Fruit fly (Drosophila melanogaster) whole organism, embryonic: ENCODE measurements around the gene CG14853.
A peak's percentile ranks its signal among the peaks of the same experiment; 100 is the strongest.

Source experiments
- CG10267 ChIP-seq: fragments of 200-800 bp; sonication (Bioruptor generic); optimal IDR thresholded peaks from 2 replicates; lab custom pipeline; 2018; ENCODE audit warnings: missing biosample characterization, mild to moderate bottlenecking, missing genetic modification characterization, moderate library complexity
- CG10959 ChIP-seq: fragments of 200-800 bp; sonication (Bioruptor generic); IDR thresholded peaks from 2 replicates; pipeline ENCODE4 v1.3.6; 2022; ENCODE audit warnings: missing biosample characterization, missing genetic modification characterization
- CG10979 ChIP-seq: fragments of 200-800 bp; sonication (Bioruptor generic); optimal IDR thresholded peaks from 2 replicates; lab custom pipeline; 2018; ENCODE audit warnings: missing biosample characterization, mild to moderate bottlenecking, missing genetic modification characterization, moderate library complexity
- CG11723 ChIP-seq: fragments of 200-800 bp; sonication (Bioruptor generic); optimal IDR thresholded peaks from 2 replicates; lab custom pipeline; 2017; ENCODE audit warnings: missing biosample characterization, mild to moderate bottlenecking, missing genetic modification characterization
- CG12391 ChIP-seq: fragments of 200-800 bp; sonication (Bioruptor generic); optimal IDR thresholded peaks from 3 replicates; lab custom pipeline; 2018; ENCODE audit warnings: missing biosample characterization, mild to moderate bottlenecking, missing genetic modification characterization, moderate library complexity
- CG13775 ChIP-seq: fragments of 200-800 bp; sonication (Bioruptor generic); optimal IDR thresholded peaks from 3 replicates; lab custom pipeline; 2017; ENCODE audit warnings: missing biosample characterization, mild to moderate bottlenecking, missing genetic modification characterization
- CG14050 ChIP-seq: fragments of 200-800 bp; sonication (Bioruptor generic); IDR thresholded peaks from 3 replicates; pipeline ENCODE4 v1.3.6; 2022; ENCODE audit warnings: missing biosample characterization, missing genetic modification characterization
- CG15479 ChIP-seq: fragments of 200-800 bp; sonication (Bioruptor generic); optimal IDR thresholded peaks from 3 replicates; lab custom pipeline; 2019; ENCODE audit warnings: missing biosample characterization, mild to moderate bottlenecking, missing genetic modification characterization, moderate library complexity
- CG15696 ChIP-seq: fragments of 200-800 bp; sonication (Bioruptor generic); optimal IDR thresholded peaks from 2 replicates; lab custom pipeline; 2019; ENCODE audit warnings: missing biosample characterization, mild to moderate bottlenecking, missing genetic modification characterization, moderate library complexity
- CG1602 ChIP-seq: fragments of 200-800 bp; sonication (Bioruptor generic); optimal IDR thresholded peaks from 3 replicates; lab custom pipeline; 2016; ENCODE audit warnings: missing biosample characterization, missing genetic modification characterization
- CG17361 ChIP-seq: fragments of 200-800 bp; sonication (Bioruptor generic); IDR thresholded peaks from 3 replicates; pipeline ENCODE4 v1.3.6; 2022; ENCODE audit warnings: missing biosample characterization, missing genetic modification characterization
- CG17829 ChIP-seq: fragments of 200-800 bp; optimal IDR thresholded peaks from 2 replicates; lab custom pipeline; 2019; ENCODE audit warnings: missing biosample characterization, mild to moderate bottlenecking, missing genetic modification characterization, moderate library complexity
- CG18262 ChIP-seq: fragments of 200-800 bp; optimal IDR thresholded peaks from 3 replicates; lab custom pipeline; 2019; ENCODE audit warnings: missing biosample characterization, mild to moderate bottlenecking, missing genetic modification characterization, moderate library complexity
- CG30403 ChIP-seq: fragments of 200-800 bp; sonication (Bioruptor generic); optimal IDR thresholded peaks from 3 replicates; lab custom pipeline; 2016; ENCODE audit warnings: missing biosample characterization, missing genetic modification characterization
- CG33557 ChIP-seq: fragments of 200-800 bp; sonication (Bioruptor generic); optimal IDR thresholded peaks from 2 replicates; lab custom pipeline; 2019; ENCODE audit warnings: missing biosample characterization, mild to moderate bottlenecking, missing genetic modification characterization, moderate library complexity
- CG4404 ChIP-seq: fragments of 200-800 bp; sonication (Bioruptor generic); IDR thresholded peaks from 2 replicates; pipeline ENCODE4 v1.3.6; 2022; ENCODE audit warnings: missing biosample characterization, missing genetic modification characterization
- CG8388 ChIP-seq: fragments of 200-800 bp; sonication (Bioruptor generic); optimal IDR thresholded peaks from 2 replicates; lab custom pipeline; 2019; ENCODE audit warnings: missing biosample characterization, mild to moderate bottlenecking, missing genetic modification characterization, moderate library complexity
- CG8765 ChIP-seq: fragments of 200-800 bp; sonication (Bioruptor generic); IDR thresholded peaks from 2 replicates; pipeline ENCODE4 v1.3.6; 2022; ENCODE audit warnings: missing biosample characterization, missing genetic modification characterization
- CG9727 ChIP-seq: fragments of 200-800 bp; sonication (Bioruptor generic); optimal IDR thresholded peaks from 3 replicates; lab custom pipeline; 2017; ENCODE audit warnings: missing biosample characterization, mild to moderate bottlenecking, missing genetic modification characterization
- Chrac-16 ChIP-seq: fragments of 200-800 bp; sonication (Bioruptor generic); optimal IDR thresholded peaks from 3 replicates; lab custom pipeline; 2016; ENCODE audit warnings: missing biosample characterization, missing genetic modification characterization
- CoRest ChIP-seq: fragments of 200-800 bp; sonication (Bioruptor generic); optimal IDR thresholded peaks from 3 replicates; lab custom pipeline; 2018; ENCODE audit warnings: missing biosample characterization, mild to moderate bottlenecking, missing genetic modification characterization, moderate library complexity
- HmgZ ChIP-seq: fragments of 200-800 bp; sonication (Bioruptor generic); optimal IDR thresholded peaks from 2 replicates; lab custom pipeline; 2018; ENCODE audit warnings: missing biosample characterization, mild to moderate bottlenecking, missing genetic modification characterization
- Hmx ChIP-seq: fragments of 200-800 bp; sonication (Bioruptor generic); optimal IDR thresholded peaks from 2 replicates; lab custom pipeline; 2016; ENCODE audit warnings: missing biosample characterization, missing genetic modification characterization
- Hr51 ChIP-seq, 2 experiments: fragments of 200-800 bp; sonication (Bioruptor generic); optimal IDR thresholded peaks; 2 replicates in 1 of 2; 3 replicates in 1 of 2; lab custom pipeline; 2016 to 2018; ENCODE audit warnings: missing biosample characterization in 2 of 2, missing genetic modification characterization in 2 of 2, mild to moderate bottlenecking in 1 of 2, moderate library complexity in 1 of 2
- NfI ChIP-seq: fragments of 200-800 bp; sonication (Bioruptor generic); optimal IDR thresholded peaks from 3 replicates; lab custom pipeline; 2018; ENCODE audit warnings: missing biosample characterization, mild to moderate bottlenecking, missing genetic modification characterization, moderate library complexity
- Pdp1 ChIP-seq, 2 experiments: fragments of 200-800 bp; sonication (Bioruptor generic); optimal IDR thresholded peaks; 3 replicates each; lab custom pipeline; 2016; ENCODE audit warnings: missing biosample characterization in 2 of 2, missing genetic modification characterization in 2 of 2, mild to moderate bottlenecking in 1 of 2, moderate library complexity in 1 of 2
- Rx ChIP-seq: fragments of 200-800 bp; sonication (Bioruptor generic); IDR thresholded peaks from 2 replicates; pipeline ENCODE4 v1.3.6; 2022; ENCODE audit warnings: missing biosample characterization, missing genetic modification characterization
- Six4 ChIP-seq: fragments of 200-800 bp; sonication (Bioruptor generic); optimal IDR thresholded peaks from 2 replicates; lab custom pipeline; 2016; ENCODE audit warnings: missing biosample characterization, missing genetic modification characterization
- Sox100B ChIP-seq: fragments of 200-800 bp; sonication (Bioruptor generic); optimal IDR thresholded peaks from 3 replicates; lab custom pipeline; 2018; ENCODE audit warnings: missing biosample characterization, mild to moderate bottlenecking, missing genetic modification characterization
- Ssrp ChIP-seq: fragments of 200-800 bp; sonication (Bioruptor generic); optimal IDR thresholded peaks from 2 replicates; lab custom pipeline; 2018; ENCODE audit warnings: missing biosample characterization, mild to moderate bottlenecking, missing genetic modification characterization, moderate library complexity
- Xrp1 ChIP-seq: fragments of 200-800 bp; sonication (Bioruptor generic); IDR thresholded peaks from 2 replicates; pipeline ENCODE4 v1.3.6; 2022; ENCODE audit warnings: missing biosample characterization, missing genetic modification characterization
- bab2 ChIP-seq: fragments of 200-800 bp; sonication (Bioruptor generic); optimal IDR thresholded peaks from 2 replicates; lab custom pipeline; 2016; ENCODE audit warnings: missing biosample characterization, missing genetic modification characterization
- bsh ChIP-seq, 2 experiments: fragments of 200-800 bp; sonication (Bioruptor generic); optimal IDR thresholded peaks; 2 replicates each; lab custom pipeline; 2017 to 2018; ENCODE audit warnings: mild to moderate bottlenecking in 2 of 2, missing biosample characterization in 2 of 2, missing genetic modification characterization in 2 of 2, moderate library complexity in 1 of 2
- cad ChIP-seq: fragments of >200 bp; optimal IDR thresholded peaks from 2 replicates; lab custom pipeline; 2017; ENCODE audit warnings: missing biosample characterization, missing genetic modification characterization
- corto ChIP-seq: fragments of 200-800 bp; sonication (Bioruptor generic); optimal IDR thresholded peaks from 2 replicates; lab custom pipeline; 2016; ENCODE audit warnings: missing biosample characterization, mild to moderate bottlenecking, missing genetic modification characterization, moderate library complexity
- crc ChIP-seq: fragments of 200-800 bp; sonication (Bioruptor generic); optimal IDR thresholded peaks from 2 replicates; lab custom pipeline; 2016; ENCODE audit warnings: missing biosample characterization, missing genetic modification characterization
- dmrt11E ChIP-seq: fragments of 200-800 bp; sonication (Bioruptor generic); optimal IDR thresholded peaks from 3 replicates; lab custom pipeline; 2018; ENCODE audit warnings: missing biosample characterization, mild to moderate bottlenecking, missing genetic modification characterization, moderate library complexity
- gem ChIP-seq: fragments of 200-800 bp; sonication (Bioruptor generic); optimal IDR thresholded peaks from 2 replicates; lab custom pipeline; 2019; ENCODE audit warnings: missing biosample characterization, mild to moderate bottlenecking, missing genetic modification characterization, moderate library complexity
- grau ChIP-seq: fragments of 200-800 bp; optimal IDR thresholded peaks from 3 replicates; lab custom pipeline; 2019; ENCODE audit warnings: missing biosample characterization, mild to moderate bottlenecking, missing genetic modification characterization, moderate library complexity
- jumu ChIP-seq: fragments of 200-800 bp; sonication (Bioruptor generic); optimal IDR thresholded peaks from 3 replicates; lab custom pipeline; 2016; ENCODE audit warnings: missing biosample characterization, missing genetic modification characterization
- lab ChIP-seq: fragments of 200-800 bp; sonication (Bioruptor generic); optimal IDR thresholded peaks from 3 replicates; lab custom pipeline; 2017; ENCODE audit warnings: missing biosample characterization, missing genetic modification characterization, mild to moderate bottlenecking, moderate library complexity, missing genetic modification reagents
- lola ChIP-seq, 3 experiments: fragments of >200 bp in 2 of 3; fragments of 200-800 bp in 1 of 3; sonication (Bioruptor generic) in 1 of 3; optimal IDR thresholded peaks; 2 replicates each; lab custom pipeline; 2017 to 2019; ENCODE audit warnings: missing biosample characterization in 3 of 3, missing genetic modification characterization in 3 of 3, mild to moderate bottlenecking in 1 of 3, moderate library complexity in 1 of 3
- mld ChIP-seq: fragments of 200-800 bp; sonication (Bioruptor generic); IDR thresholded peaks from 3 replicates; pipeline ENCODE4 v1.3.6; 2022; ENCODE audit warnings: missing biosample characterization, missing genetic modification characterization; ENCODE audit not compliant: partially characterized antibody
- phol ChIP-seq: fragments of 200-800 bp; sonication (Bioruptor generic); optimal IDR thresholded peaks from 3 replicates; lab custom pipeline; 2018; ENCODE audit warnings: missing biosample characterization, mild to moderate bottlenecking, missing genetic modification characterization, moderate library complexity
- sens ChIP-seq: fragments of 200-800 bp; sonication (Bioruptor generic); peaks from one replicate; lab custom pipeline; 2016; ENCODE audit warnings: missing biosample characterization, missing genetic modification characterization
- tio ChIP-seq: fragments of 200-800 bp; sonication (Bioruptor generic); optimal IDR thresholded peaks from 2 replicates; lab custom pipeline; 2017; ENCODE audit warnings: missing biosample characterization, missing genetic modification characterization, inconsistent platforms
- zen ChIP-seq: fragments of 200-800 bp; sonication (Bioruptor generic); optimal IDR thresholded peaks from 3 replicates; lab custom pipeline; 2018; ENCODE audit warnings: missing biosample characterization, mild to moderate bottlenecking, missing genetic modification characterization, moderate library complexity

The CG14853 gene

DNA sequence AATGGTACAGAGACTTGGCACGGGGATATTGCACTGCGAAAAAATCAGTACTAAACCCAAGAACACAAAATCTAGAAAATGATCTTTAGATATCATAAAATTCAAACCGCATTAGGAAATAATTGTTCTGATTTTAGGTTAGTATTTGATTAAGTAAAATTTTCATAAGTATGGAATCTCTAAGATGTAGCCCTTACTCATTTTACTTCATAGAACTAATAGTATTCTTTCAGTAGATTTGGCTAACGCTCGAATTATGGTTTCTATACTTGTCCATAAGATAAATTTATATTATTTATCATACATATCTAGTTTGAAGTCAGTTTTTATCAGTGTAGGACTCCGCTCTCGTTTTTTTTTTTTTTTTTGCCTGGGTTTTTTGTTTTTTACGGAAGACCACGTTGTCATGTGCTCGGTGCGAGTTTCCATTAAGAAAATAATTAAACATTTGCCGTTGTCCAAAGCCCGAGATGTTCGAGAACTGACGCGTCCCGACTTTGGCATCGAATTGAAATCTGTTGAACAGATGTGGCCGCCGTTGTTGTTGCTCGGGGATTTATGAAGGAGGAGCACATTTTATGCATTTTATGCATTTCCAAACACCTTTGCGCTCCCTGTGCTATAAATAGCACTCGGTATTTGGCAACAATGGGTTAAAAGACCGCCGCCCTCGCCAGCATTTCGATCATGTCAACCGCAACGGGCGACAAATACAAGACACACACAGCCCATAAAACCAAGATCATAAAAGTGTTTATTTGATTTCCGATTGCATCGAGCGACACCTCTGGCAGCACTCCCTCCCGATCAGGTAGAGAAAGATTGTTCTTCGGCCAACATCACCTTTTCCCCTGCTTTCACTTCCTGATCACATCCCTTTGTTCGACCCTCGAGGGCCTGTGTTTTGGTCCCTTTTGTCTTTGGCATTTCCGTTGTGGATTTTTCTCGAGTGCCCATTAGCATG lies 22.7 kb upstream of the CG14853 start (continued):
- TF ChIP-seq CG33557 = peak; percentile 43
- TF ChIP-seq CG8765 (GFP tag; lab: Robert Waterston, UW) = 0 out of 2 replicates have a peak, but pooled peaks have one; percentile 9
- TF ChIP-seq Chrac-16 = peak; percentile 19
- TF ChIP-seq CG15479 (GFP tag; lab: Kevin White, UChicago) = peak; percentile 24
- no peak for TF ChIP-seq lab (GFP tag; lab: Kevin White, UChicago)
- TF ChIP-seq bab2 = no peak
- TF ChIP-seq grau (tag; lab: Kevin White, UChicago) = peak; percentile 24
- TF ChIP-seq Hmx (GFP tag; lab: Kevin White, UChicago) = no peak
- peak; percentile 79 for TF ChIP-seq sens (GFP tag; lab: Kevin White, UChicago)
- no peak for TF ChIP-seq Sox100B (GFP tag; lab: Kevin White, UChicago)
- TF ChIP-seq lola (GFP tag; optimal IDR thresholded peaks at IDR 0.05; lab: Kevin White, UChicago) = peak in 1 of 3 experiments; percentile 71
- TF ChIP-seq CG1602 (GFP tag; lab: Kevin White, UChicago) = peak; percentile 11
- TF ChIP-seq CG30403 (GFP tag; lab: Kevin White, UChicago) = peak; percentile 22
- peak; percentile 46 for TF ChIP-seq tio (GFP tag; lab: Kevin White, UChicago)
- no peak for TF ChIP-seq Rx (GFP tag; lab: Robert Waterston, UW)
- TF ChIP-seq CG14050 (GFP tag; lab: Robert Waterston, UW) = no peak
- peak; percentile 46; the same call in 2 of the 3 replicates for TF ChIP-seq CG17361 (GFP tag; lab: Robert Waterston, UW)
- no peak for TF ChIP-seq Six4 (GFP tag; lab: Kevin White, UChicago)
- TF ChIP-seq CG10979 (tag; lab: Kevin White, UChicago) = peak; percentile 5
- TF ChIP-seq CG18262 (tag; lab: Kevin White, UChicago) = peak; percentile 58
- TF ChIP-seq zen (tag; lab: Kevin White, UChicago) = peak; percentile 27
- peak; percentile 58 for TF ChIP-seq gem
- peak; percentile 32 for TF ChIP-seq phol (tag; lab: Kevin White, UChicago)
- peak; percentile 45 for TF ChIP-seq CG4404 (GFP tag; lab: Robert Waterston, UW)
- TF ChIP-seq Hr51 (GFP tag; optimal IDR thresholded peaks at IDR 0.05; lab: Kevin White, UChicago) = no peak
- TF ChIP-seq HmgZ = no peak
- TF ChIP-seq NfI (GFP tag; lab: Kevin White, UChicago) = no peak
- peak; percentile 75 for TF ChIP-seq dmrt11E (tag; lab: Kevin White, UChicago)
- peak; percentile 50 for TF ChIP-seq CG12391
- peak; percentile 88 for TF ChIP-seq cad (GFP tag; lab: Kevin White, UChicago)
- peak; percentile 9 for TF ChIP-seq CG10267 (tag; lab: Kevin White, UChicago)
- TF ChIP-seq crc (GFP tag; lab: Kevin White, UChicago) = no peak
- peak; percentile 26 for TF ChIP-seq Ssrp (tag; lab: Kevin White, UChicago)
- peak; percentile 33 for TF ChIP-seq CG17829
- TF ChIP-seq CG9727 (GFP tag; lab: Kevin White, UChicago) = peak; percentile 52
- TF ChIP-seq jumu = no peak
- TF ChIP-seq CG15696 (tag; lab: Kevin White, UChicago) = peak; percentile 37

- TF ChIP-seq CG13775 (GFP tag; lab: Kevin White, UChicago) (peak; percentile 5), Pdp1 (GFP tag; optimal IDR thresholded peaks at IDR 0.05; lab: Kevin White, UChicago) (peak in 1 of 2 experiments; percentile 85), bsh (GFP tag; optimal IDR thresholded peaks at IDR 0.05; lab: Kevin White, UChicago) (peak in 1 of 2 experiments; percentile 37), corto (GFP tag; lab: Kevin White, UChicago) (no peak), Xrp1 (GFP tag; lab: Robert Waterston, UW) (peak; percentile 75), mld (GFP tag; lab: Robert Waterston, UW) (no peak), CG11723 (GFP tag; lab: Kevin White, UChicago) (no peak), CoRest (no peak), gem (peak; percentile 40), CG9727 (GFP tag; lab: Kevin White, UChicago) (peak; percentile 65), CG8388 (GFP tag; lab: Kevin White, UChicago) (peak; percentile 14), CG18262 (tag; lab: Kevin White, UChicago) (peak; percentile 41), CG10959 (peak; percentile 51)
These were observed 20.0 kb upstream of the CG14853 start for dm6 chr3R:14589483-14589882.
